Fruit fly (Drosophila melanogaster) whole organism, wandering third instar larva: Measurements from ENCODE around the gene Ca-Ma2d.
A peak's percentile ranks its signal among the peaks of the same experiment; 100 is the strongest.

Experiments used
- Abd-B ChIP-seq: fragments of >200 bp; optimal IDR thresholded peaks from 2 replicates; lab custom pipeline; 2017; ENCODE audit warnings: missing biosample characterization, missing genetic modification characterization
- CG32264 ChIP-seq: fragments of 200-800 bp; sonication (Bioruptor generic); optimal IDR thresholded peaks from 2 replicates; lab custom pipeline; 2016; ENCODE audit warnings: missing biosample characterization, missing genetic modification characterization
- CG9705 ChIP-seq: fragments of 200-800 bp; sonication (Bioruptor generic); optimal IDR thresholded peaks from 2 replicates; lab custom pipeline; 2018; ENCODE audit warnings: missing biosample characterization, mild to moderate bottlenecking, missing genetic modification characterization
- CrebA ChIP-seq: fragments of 200-800 bp; sonication (Bioruptor generic); optimal IDR thresholded peaks from 2 replicates; lab custom pipeline; 2016; ENCODE audit warnings: missing biosample characterization, mild to moderate bottlenecking, missing genetic modification characterization, borderline replicate concordance
- Dfd ChIP-seq: fragments of >200 bp; optimal IDR thresholded peaks from 2 replicates; lab custom pipeline; 2017; ENCODE audit warnings: missing biosample characterization, missing genetic modification characterization
- Dif ChIP-seq: fragments of 200-275, 200-300 bp; sonication (Bioruptor generic); optimal IDR thresholded peaks from 2 replicates; lab custom pipeline; 2018; ENCODE audit warnings: missing biosample characterization, missing genetic modification characterization; ENCODE audit not compliant: partially characterized antibody
- GATAd ChIP-seq: sonication (Bioruptor generic); optimal IDR thresholded peaks from 2 replicates; lab custom pipeline; 2016; ENCODE audit warnings: missing biosample characterization, missing genetic modification characterization
- HLH106 ChIP-seq: fragments of 200-800 bp; optimal IDR thresholded peaks from 3 replicates; lab custom pipeline; 2019; ENCODE audit warnings: missing biosample characterization, mild to moderate bottlenecking, missing genetic modification characterization, moderate library complexity
- Hnf4 ChIP-seq: fragments of 200-800 bp; sonication (Bioruptor generic); optimal IDR thresholded peaks from 2 replicates; lab custom pipeline; 2016; ENCODE audit warnings: missing biosample characterization, mild to moderate bottlenecking, missing genetic modification characterization
- Hr78 ChIP-seq: fragments of >200 bp; optimal IDR thresholded peaks from 2 replicates; lab custom pipeline; 2017; ENCODE audit warnings: missing biosample characterization, missing genetic modification characterization
- Hr83 ChIP-seq: fragments of 200-300 bp; sonication (Bioruptor generic); optimal IDR thresholded peaks from 2 replicates; lab custom pipeline; 2016; ENCODE audit warnings: missing biosample characterization, mild to moderate bottlenecking, missing genetic modification characterization, moderate library complexity; ENCODE audit not compliant: poor library complexity, severe bottlenecking
- Jra ChIP-seq: sonication (Bioruptor generic); optimal IDR thresholded peaks from 2 replicates; lab custom pipeline; 2016; ENCODE audit warnings: missing biosample characterization, missing genetic modification characterization
- Mio ChIP-seq: sonication (Bioruptor generic); optimal IDR thresholded peaks from 2 replicates; lab custom pipeline; 2016; ENCODE audit warnings: missing biosample characterization, missing genetic modification characterization
- Myc ChIP-seq: fragments of >200 bp; optimal IDR thresholded peaks from 2 replicates; lab custom pipeline; 2017
- N ChIP-seq: fragments of >200 bp; optimal IDR thresholded peaks from 2 replicates; lab custom pipeline; 2018; ENCODE audit warnings: missing biosample characterization, missing external identifiers, missing genetic modification characterization
- OdsH ChIP-seq: fragments of 200-800 bp; sonication (Bioruptor generic); optimal IDR thresholded peaks from 2 replicates; lab custom pipeline; 2016; ENCODE audit warnings: missing biosample characterization, mild to moderate bottlenecking, missing genetic modification characterization
- Rel ChIP-seq, 2 experiments: fragments of 200-800 bp; sonication (Bioruptor generic) in 1 of 2; optimal IDR thresholded peaks; 2 replicates in 1 of 2; 3 replicates in 1 of 2; lab custom pipeline; 2016 to 2019; ENCODE audit warnings: mild to moderate bottlenecking in 2 of 2, missing biosample characterization in 2 of 2, missing genetic modification characterization in 2 of 2, moderate library complexity in 1 of 2
- Sp1 ChIP-seq: fragments of 200-800 bp; sonication (Bioruptor generic); optimal IDR thresholded peaks from 3 replicates; lab custom pipeline; 2019; ENCODE audit warnings: missing biosample characterization, mild to moderate bottlenecking, missing genetic modification characterization, moderate library complexity
- Vsx2 ChIP-seq: fragments of 200-300, 225-300 bp; sonication (Bioruptor generic); optimal IDR thresholded peaks from 2 replicates; lab custom pipeline; 2018; ENCODE audit warnings: missing biosample characterization, missing genetic modification characterization; ENCODE audit not compliant: partially characterized antibody
- br ChIP-seq: fragments of 200-800 bp; sonication (Bioruptor generic); optimal IDR thresholded peaks from 2 replicates; lab custom pipeline; 2016; ENCODE audit warnings: missing biosample characterization, missing genetic modification characterization
- brk ChIP-seq: fragments of 200-800 bp; sonication (Bioruptor generic); optimal IDR thresholded peaks from 2 replicates; lab custom pipeline; 2016; ENCODE audit warnings: missing biosample characterization, mild to moderate bottlenecking, missing genetic modification characterization
- dl ChIP-seq, 2 experiments: fragments of 175-275, 200-275 bp in 1 of 2; fragments of 200-275 bp in 1 of 2; sonication (Bioruptor generic); optimal IDR thresholded peaks; lab custom pipeline; 2018; ENCODE audit warnings: mild to moderate bottlenecking in 2 of 2, missing biosample characterization in 2 of 2, missing genetic modification characterization in 2 of 2, moderate library complexity in 2 of 2; ENCODE audit not compliant: partially characterized antibody in 2 of 2, insufficient read depth in 1 of 2
- dmrt93B ChIP-seq: fragments of 200-800 bp; sonication (Bioruptor generic); optimal IDR thresholded peaks from 2 replicates; lab custom pipeline; 2018; ENCODE audit warnings: missing biosample characterization, mild to moderate bottlenecking, missing genetic modification characterization
- dsf ChIP-seq: sonication (Bioruptor generic); optimal IDR thresholded peaks from 2 replicates; lab custom pipeline; 2016; ENCODE audit warnings: missing biosample characterization, missing genetic modification characterization, borderline replicate concordance
- ey ChIP-seq: fragments of 200-800 bp; sonication (Bioruptor generic); optimal IDR thresholded peaks from 2 replicates; lab custom pipeline; 2016; ENCODE audit warnings: missing biosample characterization, missing genetic modification characterization
- foxo ChIP-seq, 2 experiments: fragments of 200-800 bp; sonication (Bioruptor generic); optimal IDR thresholded peaks; 2 replicates in 1 of 2; 3 replicates in 1 of 2; lab custom pipeline; 2016 to 2017; ENCODE audit warnings: missing biosample characterization in 2 of 2, missing genetic modification characterization in 2 of 2
- fru ChIP-seq: fragments of 200-800 bp; sonication (Bioruptor generic); optimal IDR thresholded peaks from 3 replicates; lab custom pipeline; 2016; ENCODE audit warnings: missing biosample characterization, mild to moderate bottlenecking, missing genetic modification characterization
- h ChIP-seq: fragments of 200-800 bp; sonication (Bioruptor generic); optimal IDR thresholded peaks from 3 replicates; lab custom pipeline; 2016; ENCODE audit warnings: missing biosample characterization, mild to moderate bottlenecking, missing genetic modification characterization
- jim ChIP-seq: fragments of 175-275, 200-325 bp; sonication (Bioruptor generic); optimal IDR thresholded peaks from 2 replicates; lab custom pipeline; 2016; ENCODE audit warnings: missing biosample characterization, mild to moderate bottlenecking, missing genetic modification characterization
- lola ChIP-seq: fragments of >200 bp; optimal IDR thresholded peaks from 2 replicates; lab custom pipeline; 2017; ENCODE audit warnings: missing biosample characterization, missing genetic modification characterization
- pan ChIP-seq: fragments of >200 bp; optimal IDR thresholded peaks from 2 replicates; lab custom pipeline; 2017
- psq ChIP-seq: fragments of 200-800 bp; sonication (Bioruptor generic); optimal IDR thresholded peaks from 3 replicates; lab custom pipeline; 2017; ENCODE audit warnings: missing biosample characterization, mild to moderate bottlenecking, missing genetic modification characterization, moderate library complexity
- rgr ChIP-seq: fragments of 200-800 bp; sonication (Bioruptor generic); optimal IDR thresholded peaks from 3 replicates; lab custom pipeline; 2016; ENCODE audit warnings: missing biosample characterization, mild to moderate bottlenecking, missing genetic modification characterization
- sage ChIP-seq: fragments of 200-800 bp; sonication (Bioruptor generic); optimal IDR thresholded peaks from 2 replicates; lab custom pipeline; 2016; ENCODE audit warnings: missing biosample characterization, mild to moderate bottlenecking, missing genetic modification characterization
- sv ChIP-seq: fragments of 200-800 bp; sonication (Bioruptor generic); optimal IDR thresholded peaks from 3 replicates; lab custom pipeline; 2016; ENCODE audit warnings: missing biosample characterization, missing genetic modification characterization
- tai ChIP-seq: sonication (Bioruptor generic); optimal IDR thresholded peaks from 2 replicates; lab custom pipeline; 2016; ENCODE audit warnings: missing biosample characterization, missing genetic modification characterization
- usp ChIP-seq: fragments of >200 bp; optimal IDR thresholded peaks from 2 replicates; lab custom pipeline; 2017; ENCODE audit warnings: missing biosample characterization, missing genetic modification characterization
- woc ChIP-seq: sonication (Bioruptor generic); optimal IDR thresholded peaks from 2 replicates; lab custom pipeline; 2016; ENCODE audit warnings: missing biosample characterization, mild to moderate bottlenecking, missing genetic modification characterization

Gene Ca-Ma2d

dm6 chr2L:16285692-16286359 is 54.6 kb downstream of the Ca-Ma2d start:
- TF ChIP-seq dmrt93B (peak; percentile 72), N (no peak), Hr83 (GFP tag; lab: Kevin White, UChicago) (no peak), Hr78 (GFP tag; lab: Kevin White, UChicago) (no peak), Abd-B (no peak), sv (GFP tag; lab: Kevin White, UChicago) (peak; percentile 51), jim (GFP tag; lab: Kevin White, UChicago) (no peak), HLH106 (tag; lab: Kevin White, UChicago) (peak; percentile 92), Rel (GFP tag; optimal IDR thresholded peaks at IDR 0.05; lab: Kevin White, UChicago) (no peak), Rel (tag; optimal IDR thresholded peaks at IDR 0.05; lab: Kevin White, UChicago) (peak; percentile 56), br (GFP tag; lab: Kevin White, UChicago) (peak; percentile 90), ey (GFP tag; lab: Kevin White, UChicago) (peak; percentile 89), Mio (GFP tag; lab: Kevin White, UChicago) (peak; percentile 17), psq (GFP tag; lab: Kevin White, UChicago) (peak; percentile 74), CG9705 (peak; percentile 63), dl (GFP tag; optimal IDR thresholded peaks at IDR 0.05; lab: Kevin White, UChicago; ENCODE audit: insufficient read depth in 1 of 2, partially characterized antibody in 2 of 2) (peak in 1 of 2 experiments; percentile 33), OdsH (GFP tag; lab: Kevin White, UChicago) (peak; percentile 80), Myc (lab: Kevin White, UChicago) (no peak), foxo (GFP tag; optimal IDR thresholded peaks at IDR 0.05; lab: Kevin White, UChicago) (peak; percentile 33 to 89), brk (GFP tag; lab: Kevin White, UChicago) (peak; percentile 37), dsf (GFP tag; lab: Kevin White, UChicago) (peak; percentile 11), usp (no peak), Sp1 (GFP tag; lab: Kevin White, UChicago) (peak; percentile 89), GATAd (GFP tag; lab: Kevin White, UChicago) (peak; percentile 2), Jra (GFP tag; lab: Kevin White, UChicago) (peak; percentile 60), CrebA (GFP tag; lab: Kevin White, UChicago) (peak; percentile 48), CG32264 (GFP tag; lab: Kevin White, UChicago) (peak; percentile 83), pan (lab: Kevin White, UChicago) (no peak), rgr (peak; percentile 91), tai (GFP tag; lab: Kevin White, UChicago) (peak; percentile 71), woc (no peak), Hnf4 (GFP tag; lab: Kevin White, UChicago) (peak; percentile 84), fru (GFP tag; lab: Kevin White, UChicago) (peak; percentile 81), Dfd (GFP tag; lab: Kevin White, UChicago) (no peak), Vsx2 (no peak), Dif (GFP tag; lab: Kevin White, UChicago) (peak; percentile 39), sage (GFP tag; lab: Kevin White, UChicago) (peak; percentile 77), h (GFP tag; lab: Kevin White, UChicago) (peak; percentile 91), lola (GFP tag; lab: Kevin White, UChicago) (no peak)

dm6 chr2L:16286360-16287005 is 55.2 kb downstream of the Ca-Ma2d start:
- no peak for TF ChIP-seq Hr78 (GFP tag; lab: Kevin White, UChicago)
- TF ChIP-seq pan (lab: Kevin White, UChicago), result no peak
- TF ChIP-seq h (GFP tag; lab: Kevin White, UChicago), result peak; percentile 63
- peak; percentile 82 for TF ChIP-seq Dif (GFP tag; lab: Kevin White, UChicago)
- TF ChIP-seq OdsH (GFP tag; lab: Kevin White, UChicago), result peak; percentile 47
- peak; percentile 86 for TF ChIP-seq CrebA (GFP tag; lab: Kevin White, UChicago)
- peak; percentile 70 for TF ChIP-seq sage (GFP tag; lab: Kevin White, UChicago)
- TF ChIP-seq dsf (GFP tag; lab: Kevin White, UChicago), result peak; percentile 42
- no peak for TF ChIP-seq woc
- TF ChIP-seq dmrt93B, result peak; percentile 21
- TF ChIP-seq rgr, result peak; percentile 70
- no peak for TF ChIP-seq lola (GFP tag; lab: Kevin White, UChicago)
- peak; percentile 61 to 74 for TF ChIP-seq foxo (GFP tag; optimal IDR thresholded peaks at IDR 0.05; lab: Kevin White, UChicago)
- no peak for TF ChIP-seq Vsx2
- no peak for TF ChIP-seq Rel (GFP tag; optimal IDR thresholded peaks at IDR 0.05; lab: Kevin White, UChicago)
- TF ChIP-seq Rel (tag; optimal IDR thresholded peaks at IDR 0.05; lab: Kevin White, UChicago), result peak; percentile 44
- no peak for TF ChIP-seq Myc (lab: Kevin White, UChicago)
- TF ChIP-seq CG32264 (GFP tag; lab: Kevin White, UChicago), result peak; percentile 40
- peak; percentile 69 for TF ChIP-seq fru (GFP tag; lab: Kevin White, UChicago)
- TF ChIP-seq usp, result no peak
- TF ChIP-seq sv (GFP tag; lab: Kevin White, UChicago), result peak; percentile 41
- TF ChIP-seq dl (GFP tag; optimal IDR thresholded peaks at IDR 0.05; lab: Kevin White, UChicago; ENCODE audit: insufficient read depth in 1 of 2, partially characterized antibody in 2 of 2), result peak; percentile 53 to 72
- TF ChIP-seq Mio (GFP tag; lab: Kevin White, UChicago), result no peak
- TF ChIP-seq Jra (GFP tag; lab: Kevin White, UChicago), result peak; percentile 50
- TF ChIP-seq CG9705, result no peak
- TF ChIP-seq HLH106 (tag; lab: Kevin White, UChicago), result peak; percentile 59
- peak; percentile 93 for TF ChIP-seq psq (GFP tag; lab: Kevin White, UChicago)
- TF ChIP-seq Hnf4 (GFP tag; lab: Kevin White, UChicago), result peak; percentile 17
- no peak for TF ChIP-seq N
- TF ChIP-seq Abd-B, result no peak
- no peak for TF ChIP-seq tai (GFP tag; lab: Kevin White, UChicago)
- TF ChIP-seq ey (GFP tag; lab: Kevin White, UChicago), result peak; percentile 46
- no peak for TF ChIP-seq Dfd (GFP tag; lab: Kevin White, UChicago)
- peak; percentile 72 for TF ChIP-seq brk (GFP tag; lab: Kevin White, UChicago)
- TF ChIP-seq jim (GFP tag; lab: Kevin White, UChicago), result no peak
- peak; percentile 51 for TF ChIP-seq Sp1 (GFP tag; lab: Kevin White, UChicago)
- peak; percentile 72 for TF ChIP-seq br (GFP tag; lab: Kevin White, UChicago)
